Fruit fly (Drosophila melanogaster) whole organism, embryonic: ENCODE results near the gene CG17327.
A peak's percentile ranks its signal among the peaks of the same experiment; 100 is the strongest.

Source experiments
- BEAF-32 ChIP-seq: fragments of 200-800 bp; sonication (Bioruptor generic); optimal IDR thresholded peaks from 3 replicates; lab custom pipeline; 2017; ENCODE audit warnings: missing biosample characterization, missing genetic modification characterization, mild to moderate bottlenecking, moderate library complexity, missing genetic modification reagents
- CG14441 ChIP-seq: fragments of 200-800 bp; sonication (Bioruptor generic); IDR thresholded peaks from 2 replicates; pipeline ENCODE4 v1.3.6; 2022; ENCODE audit warnings: missing biosample characterization, missing genetic modification characterization
- CG15269 ChIP-seq: fragments of 200-800 bp; sonication (Bioruptor generic); optimal IDR thresholded peaks from 2 replicates; lab custom pipeline; 2018; ENCODE audit warnings: missing biosample characterization, mild to moderate bottlenecking, missing genetic modification characterization, moderate library complexity
- CG1832 ChIP-seq: fragments of 200-800 bp; sonication (Bioruptor generic); optimal IDR thresholded peaks from 2 replicates; lab custom pipeline; 2017; ENCODE audit warnings: missing biosample characterization, mild to moderate bottlenecking, missing genetic modification characterization, inconsistent platforms
- CG18764 ChIP-seq: fragments of 200-800 bp; sonication (Bioruptor generic); optimal IDR thresholded peaks from 3 replicates; lab custom pipeline; 2016; ENCODE audit warnings: missing biosample characterization, missing genetic modification characterization
- CG3065 ChIP-seq: fragments of 200-800 bp; sonication (Bioruptor generic); optimal IDR thresholded peaks from 2 replicates; lab custom pipeline; 2016; ENCODE audit warnings: missing biosample characterization, missing genetic modification characterization
- CG3163 ChIP-seq: fragments of 200-800 bp; sonication (Bioruptor generic); optimal IDR thresholded peaks from 3 replicates; lab custom pipeline; 2016; ENCODE audit warnings: missing biosample characterization, missing genetic modification characterization
- CG32772 ChIP-seq: fragments of 200-800 bp; sonication (Bioruptor generic); IDR thresholded peaks from 2 replicates; pipeline ENCODE4 v1.3.6; 2022; ENCODE audit warnings: missing biosample characterization, missing genetic modification characterization
- CG34422 ChIP-seq: fragments of 200-800 bp; sonication (Bioruptor generic); IDR thresholded peaks from 3 replicates; pipeline ENCODE4 v1.3.6; 2022; ENCODE audit warnings: missing biosample characterization, missing genetic modification characterization
- CG3726 ChIP-seq: fragments of 200-800 bp; sonication (Bioruptor generic); IDR thresholded peaks from 3 replicates; pipeline ENCODE4, ENCODE4 v1.3.6; 2022; ENCODE audit warnings: missing biosample characterization, missing genetic modification characterization
- CG3847 ChIP-seq: fragments of 200-800 bp; sonication (Bioruptor generic); IDR thresholded peaks from 2 replicates; pipeline ENCODE4 v1.3.6; 2022; ENCODE audit warnings: missing biosample characterization, missing genetic modification characterization
- CG4360 ChIP-seq: fragments of 200-800 bp; sonication (Bioruptor generic); IDR thresholded peaks from 2 replicates; pipeline ENCODE4 v1.3.6; 2022; ENCODE audit warnings: missing biosample characterization, missing genetic modification characterization
- CG4707 ChIP-seq: fragments of 200-800 bp; sonication (Bioruptor generic); optimal IDR thresholded peaks from 2 replicates; lab custom pipeline; 2018; ENCODE audit warnings: missing biosample characterization, mild to moderate bottlenecking, missing genetic modification characterization, moderate library complexity
- CG4730 ChIP-seq: fragments of 200-800 bp; sonication (Bioruptor generic); IDR thresholded peaks from 2 replicates; pipeline ENCODE4 v1.3.6; 2022; ENCODE audit warnings: missing biosample characterization, missing genetic modification characterization
- CG5245 ChIP-seq: fragments of 200-800 bp; sonication (Bioruptor generic); optimal IDR thresholded peaks from 3 replicates; lab custom pipeline; 2016; ENCODE audit warnings: missing biosample characterization, missing genetic modification characterization
- CG6854 ChIP-seq: fragments of 200-800 bp; sonication (Bioruptor generic); optimal IDR thresholded peaks from 3 replicates; lab custom pipeline; 2017; ENCODE audit warnings: missing biosample characterization, mild to moderate bottlenecking, missing genetic modification characterization
- CG9876 ChIP-seq: fragments of 200-800 bp; sonication (Bioruptor generic); optimal IDR thresholded peaks from 2 replicates; lab custom pipeline; 2016; ENCODE audit warnings: missing biosample characterization, missing genetic modification characterization
- CHES-1-like ChIP-seq: fragments of 200-800 bp; sonication (Bioruptor generic); optimal IDR thresholded peaks from 2 replicates; lab custom pipeline; 2016; ENCODE audit warnings: missing biosample characterization, missing genetic modification characterization
- CTCF ChIP-seq: fragments of 200-800 bp; sonication (Bioruptor generic); optimal IDR thresholded peaks from 2 replicates; lab custom pipeline; 2017; ENCODE audit warnings: missing biosample characterization, mild to moderate bottlenecking, missing genetic modification characterization, moderate library complexity
- Dfd ChIP-seq, 2 experiments: fragments of >200 bp; optimal IDR thresholded peaks; 2 replicates each; lab custom pipeline; 2017; ENCODE audit warnings: missing biosample characterization in 2 of 2, missing genetic modification characterization in 2 of 2
- Dip2 ChIP-seq: fragments of 200-800 bp; sonication (Bioruptor generic); IDR thresholded peaks from 2 replicates; pipeline ENCODE4 v1.3.6; 2022; ENCODE audit warnings: missing biosample characterization, missing genetic modification characterization
- Dref ChIP-seq: fragments of 200-800 bp; sonication (Bioruptor generic); IDR thresholded peaks from 2 replicates; pipeline ENCODE4 v1.3.6; 2022; ENCODE audit warnings: missing biosample characterization, missing genetic modification characterization
- GATAe ChIP-seq: fragments of 200-800 bp; sonication (Bioruptor generic); conservative IDR thresholded peaks from 2 replicates; pipeline ENCODE4 v1.3.6; 2022; ENCODE audit warnings: missing biosample characterization, missing genetic modification characterization
- Gsc ChIP-seq: fragments of 200-800 bp; sonication (Bioruptor generic); IDR thresholded peaks from 2 replicates; pipeline ENCODE4 v1.3.6; 2022; ENCODE audit warnings: missing biosample characterization, missing genetic modification characterization
- Gug ChIP-seq: fragments of 200-800 bp; sonication (Bioruptor generic); IDR thresholded peaks from 4 replicates; pipeline ENCODE4 v1.3.6; 2022; ENCODE audit warnings: missing biosample characterization, missing genetic modification characterization
- Jarid2 ChIP-seq: fragments of 200-800 bp; sonication (Bioruptor generic); optimal IDR thresholded peaks from 3 replicates; lab custom pipeline; 2017; ENCODE audit warnings: mild to moderate bottlenecking, missing biosample characterization, missing genetic modification reagents, missing genetic modification characterization
- Max ChIP-seq: fragments of 200-800 bp; sonication (Bioruptor generic); optimal IDR thresholded peaks from 2 replicates; lab custom pipeline; 2016; ENCODE audit warnings: missing biosample characterization, mild to moderate bottlenecking, missing genetic modification characterization
- NK7.1 ChIP-seq: fragments of 200-800 bp; sonication (Bioruptor generic); optimal IDR thresholded peaks from 3 replicates; lab custom pipeline; 2016; ENCODE audit warnings: missing biosample characterization, missing genetic modification characterization
- Scr ChIP-seq: fragments of 200-800 bp; sonication (Bioruptor generic); IDR thresholded peaks from 2 replicates; pipeline ENCODE4 v1.3.6; 2022; ENCODE audit warnings: missing biosample characterization, missing genetic modification characterization; ENCODE audit not compliant: partially characterized antibody
- Six4 ChIP-seq: fragments of 200-800 bp; sonication (Bioruptor generic); optimal IDR thresholded peaks from 2 replicates; lab custom pipeline; 2016; ENCODE audit warnings: missing biosample characterization, missing genetic modification characterization
- Taf1 ChIP-seq: fragments of 200-800 bp; sonication (Bioruptor generic); IDR thresholded peaks from 2 replicates; pipeline ENCODE4 v1.3.6; 2022; ENCODE audit warnings: missing biosample characterization, missing genetic modification characterization
- Xrp1 ChIP-seq: fragments of 200-800 bp; sonication (Bioruptor generic); IDR thresholded peaks from 2 replicates; pipeline ENCODE4 v1.3.6; 2022; ENCODE audit warnings: missing biosample characterization, missing genetic modification characterization
- ab ChIP-seq: fragments of 200-800 bp; sonication (Bioruptor generic); optimal IDR thresholded peaks from 2 replicates; lab custom pipeline; 2016; ENCODE audit warnings: missing biosample characterization, missing genetic modification characterization
- abd-A ChIP-seq: fragments of 200-800 bp; sonication (Bioruptor generic); optimal IDR thresholded peaks from 3 replicates; lab custom pipeline; 2019; ENCODE audit warnings: missing biosample characterization, mild to moderate bottlenecking, missing genetic modification characterization, moderate library complexity
- ac ChIP-seq: fragments of 200-800 bp; sonication (Bioruptor generic); optimal IDR thresholded peaks from 3 replicates; lab custom pipeline; 2017; ENCODE audit warnings: missing biosample characterization, mild to moderate bottlenecking, missing genetic modification characterization
- btn ChIP-seq: fragments of 200-800 bp; sonication (Bioruptor generic); optimal IDR thresholded peaks from 2 replicates; lab custom pipeline; 2016; ENCODE audit warnings: missing biosample characterization, missing genetic modification characterization
- cas ChIP-seq: fragments of 200-800 bp; sonication (Bioruptor generic); IDR thresholded peaks from 2 replicates; pipeline ENCODE4 v1.3.6; 2022; ENCODE audit warnings: missing biosample characterization, missing genetic modification characterization
- da ChIP-seq: fragments of 200-800 bp; sonication (Bioruptor generic); optimal IDR thresholded peaks from 2 replicates; lab custom pipeline; 2016; ENCODE audit warnings: missing biosample characterization, missing genetic modification characterization
- dpn ChIP-seq, 2 experiments: fragments of 200-800 bp; sonication (Bioruptor generic); optimal IDR thresholded peaks; 3 replicates each; lab custom pipeline; 2016; ENCODE audit warnings: missing biosample characterization in 2 of 2, missing genetic modification characterization in 2 of 2
- gro ChIP-seq: fragments of 200-800 bp; sonication (Bioruptor generic); optimal IDR thresholded peaks from 2 replicates; lab custom pipeline; 2016; ENCODE audit warnings: missing biosample characterization, missing genetic modification characterization
- hbn ChIP-seq: fragments of 200-800 bp; sonication (Bioruptor generic); IDR thresholded peaks from 2 replicates; pipeline ENCODE4 v1.3.6; 2022; ENCODE audit warnings: missing biosample characterization, missing genetic modification characterization; ENCODE audit not compliant: partially characterized antibody
- insv ChIP-seq, 2 experiments: fragments of 200-800 bp; sonication (Bioruptor generic); optimal IDR thresholded peaks; 3 replicates each; lab custom pipeline; 2016 to 2018; ENCODE audit warnings: missing biosample characterization in 2 of 2, missing genetic modification characterization in 2 of 2
- mld ChIP-seq: fragments of 200-800 bp; sonication (Bioruptor generic); IDR thresholded peaks from 3 replicates; pipeline ENCODE4 v1.3.6; 2022; ENCODE audit warnings: missing biosample characterization, missing genetic modification characterization; ENCODE audit not compliant: partially characterized antibody
- otp ChIP-seq: fragments of 200-800 bp; sonication (Bioruptor generic); IDR thresholded peaks from 3 replicates; pipeline ENCODE4, ENCODE4 v1.3.6; 2022; ENCODE audit warnings: missing biosample characterization, missing genetic modification characterization
- pan ChIP-seq, 4 experiments: fragments of >200 bp in 3 of 4; fragments of 200-800 bp in 1 of 4; sonication (Bioruptor generic) in 1 of 4; optimal IDR thresholded peaks in 3 of 4; IDR thresholded peaks in 1 of 4; 2 replicates each; pipeline versions ENCODE4 v1.3.6 to Lab custom; 2017 to 2022; ENCODE audit warnings: missing biosample characterization in 2 of 4, missing genetic modification characterization in 2 of 4, mixed read lengths in 1 of 4
- psq ChIP-seq: fragments of 200-800 bp; sonication (Bioruptor generic); optimal IDR thresholded peaks from 2 replicates; lab custom pipeline; 2017; ENCODE audit warnings: missing biosample characterization, missing genetic modification characterization
- ro ChIP-seq: fragments of 200-800 bp; sonication (Bioruptor generic); IDR thresholded peaks from 2 replicates; pipeline ENCODE4 v1.3.6; 2022; ENCODE audit warnings: missing biosample characterization, missing genetic modification characterization
- ssp ChIP-seq: fragments of 200-800 bp; sonication (Bioruptor generic); IDR thresholded peaks from 2 replicates; pipeline ENCODE4 v1.3.6; 2022; ENCODE audit warnings: missing biosample characterization, missing genetic modification characterization
- tap ChIP-seq: fragments of 200-800 bp; optimal IDR thresholded peaks from 3 replicates; lab custom pipeline; 2019; ENCODE audit warnings: missing biosample characterization, mild to moderate bottlenecking, missing genetic modification characterization, moderate library complexity
- wdn ChIP-seq: fragments of 200-800 bp; sonication (Bioruptor generic); IDR thresholded peaks from 2 replicates; pipeline ENCODE4 v1.3.6; 2022; ENCODE audit warnings: missing biosample characterization, missing genetic modification characterization

Gene CG17327

DNA sequence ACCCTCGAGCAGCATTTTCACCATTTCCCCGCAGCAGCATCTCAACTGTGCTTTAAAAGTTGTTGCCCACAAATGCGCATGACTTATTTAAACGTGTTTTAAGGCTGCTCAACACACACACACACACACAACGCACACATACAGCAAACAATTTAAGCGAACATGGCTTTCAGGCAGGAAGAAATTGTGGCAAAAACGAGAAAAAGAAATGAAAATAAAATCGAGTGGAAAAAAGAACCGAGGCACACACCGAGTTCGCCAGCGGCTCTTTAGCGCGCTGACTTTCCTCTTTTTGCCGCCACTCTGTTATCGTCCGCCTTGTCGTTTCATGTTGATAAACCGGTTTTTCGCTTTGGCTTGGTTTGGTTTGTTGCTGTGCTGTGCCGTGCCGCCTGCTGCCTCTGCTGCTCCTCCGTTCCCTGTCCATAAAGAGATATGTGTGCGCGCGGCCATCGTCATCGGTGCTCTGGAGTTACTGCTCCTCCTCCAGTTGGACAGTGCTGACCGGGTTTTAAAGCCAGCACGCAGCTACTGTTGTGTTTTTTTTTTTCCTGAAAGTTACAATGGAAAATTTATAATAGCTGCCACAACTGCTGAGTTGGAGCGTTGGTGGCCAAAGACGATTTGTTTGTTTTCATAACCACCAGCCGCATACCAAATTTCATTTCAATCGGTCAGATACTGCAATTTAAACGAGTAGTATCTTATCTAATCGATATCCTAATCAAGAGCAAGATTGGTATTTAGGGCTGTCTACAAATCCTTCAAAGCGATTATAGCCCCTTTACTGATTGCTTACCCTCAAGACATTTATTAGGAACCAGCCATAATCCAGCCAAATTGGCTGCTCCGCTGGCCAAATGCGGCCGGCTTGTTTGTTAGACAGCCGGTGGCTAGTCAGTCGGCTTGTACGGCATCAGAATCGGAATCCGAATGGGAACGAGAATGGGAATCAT, 18.6 kb upstream of the CG17327 start (continued):
- TF ChIP-seq CG6854 (GFP tag; lab: Kevin White, UChicago) = no peak
- no peak for TF ChIP-seq mld (GFP tag; lab: Robert Waterston, UW)
- no peak for TF ChIP-seq CTCF (GFP tag; lab: Kevin White, UChicago)
- no peak for TF ChIP-seq gro (GFP tag; lab: Kevin White, UChicago)
- TF ChIP-seq NK7.1 (GFP tag; lab: Kevin White, UChicago) = no peak
- peak; percentile 32; the same call in 1 of the 2 replicates for TF ChIP-seq CG32772
- no peak for TF ChIP-seq da
- TF ChIP-seq abd-A (tag; lab: Kevin White, UChicago) = peak; percentile 14
- TF ChIP-seq ac (GFP tag; lab: Kevin White, UChicago) = no peak
- TF ChIP-seq CG1832 (GFP tag; lab: Kevin White, UChicago) = no peak
- no peak for TF ChIP-seq Jarid2
- TF ChIP-seq btn (GFP tag; lab: Kevin White, UChicago) = no peak
- no peak for TF ChIP-seq Scr
- TF ChIP-seq Six4 (GFP tag; lab: Kevin White, UChicago) = no peak
- no peak for TF ChIP-seq ssp (GFP tag; lab: Robert Waterston, UW)
- no peak for TF ChIP-seq CG3726 (GFP tag; lab: Robert Waterston, UW)
- no peak for TF ChIP-seq CG4730 (GFP tag; lab: Robert Waterston, UW)
- TF ChIP-seq Gug (GFP tag; lab: Robert Waterston, UW) = no peak
- TF ChIP-seq Dref (GFP tag; lab: Robert Waterston, UW) = no peak
- TF ChIP-seq Dfd (GFP tag; optimal IDR thresholded peaks at IDR 0.05; lab: Kevin White, UChicago) = no peak
- no peak for TF ChIP-seq CG3163
- TF ChIP-seq CG3065 = no peak
- peak in 1 of 2 experiments; percentile 43 for TF ChIP-seq insv (GFP tag; optimal IDR thresholded peaks at IDR 0.05; lab: Kevin White, UChicago)
- TF ChIP-seq ab (GFP tag; lab: Kevin White, UChicago) = no peak
- TF ChIP-seq CHES-1-like (GFP tag; lab: Kevin White, UChicago) = peak; percentile 27
- TF ChIP-seq otp (GFP tag; lab: Robert Waterston, UW) = no peak
- peak in 1 of 2 experiments; percentile 12 for TF ChIP-seq dpn (GFP tag; optimal IDR thresholded peaks at IDR 0.05; lab: Kevin White, UChicago)
- no peak for TF ChIP-seq CG14441
- TF ChIP-seq Gsc (GFP tag; lab: Robert Waterston, UW) = no peak
- TF ChIP-seq Xrp1 = no peak
- TF ChIP-seq CG4707 (GFP tag; lab: Kevin White, UChicago) = no peak
- TF ChIP-seq Max = no peak
- TF ChIP-seq cas = no peak
- TF ChIP-seq wdn (GFP tag; lab: Robert Waterston, UW) = no peak
- no peak for TF ChIP-seq BEAF-32 (GFP tag; lab: Kevin White, UChicago)
- no peak for TF ChIP-seq CG4360
- TF ChIP-seq GATAe (GFP tag; lab: Robert Waterston, UW) = peak; percentile 18; the same call in 1 of the 2 replicates
- TF ChIP-seq hbn (GFP tag; lab: Robert Waterston, UW) = no peak
- TF ChIP-seq ro (GFP tag; lab: Robert Waterston, UW) = no peak
- no peak for TF ChIP-seq psq (GFP tag; lab: Kevin White, UChicago)
- no peak for TF ChIP-seq CG15269
- TF ChIP-seq CG5245 (GFP tag; lab: Kevin White, UChicago) = no peak
- no peak for TF ChIP-seq pan (optimal IDR thresholded peaks at IDR 0.05; lab: Kevin White, UChicago)
- peak in 1 of 2 experiments; percentile 4 for TF ChIP-seq pan (GFP tag; optimal IDR thresholded peaks at IDR 0.05 in 1 of 2, IDR thresholded peaks at IDR 0.05 in 1 of 2)
- TF ChIP-seq CG9876 = no peak
- 0 out of 2 replicates have a peak, but pooled peaks have one; percentile 15 for TF ChIP-seq CG3847 (GFP tag; lab: Robert Waterston, UW)
- TF ChIP-seq Taf1 (GFP tag; lab: Robert Waterston, UW) = no peak
- TF ChIP-seq tap = no peak
- peak; percentile 39; the same call in 1 of the 3 replicates for TF ChIP-seq CG34422 (GFP tag; lab: Robert Waterston, UW)
- TF ChIP-seq Dip2 (GFP tag; lab: Robert Waterston, UW) = no peak
- TF ChIP-seq CG18764 (GFP tag; lab: Kevin White, UChicago) = no peak
